Worm (Caenorhabditis elegans): Measurements from ENCODE around the gene egl-43.

DNA sequence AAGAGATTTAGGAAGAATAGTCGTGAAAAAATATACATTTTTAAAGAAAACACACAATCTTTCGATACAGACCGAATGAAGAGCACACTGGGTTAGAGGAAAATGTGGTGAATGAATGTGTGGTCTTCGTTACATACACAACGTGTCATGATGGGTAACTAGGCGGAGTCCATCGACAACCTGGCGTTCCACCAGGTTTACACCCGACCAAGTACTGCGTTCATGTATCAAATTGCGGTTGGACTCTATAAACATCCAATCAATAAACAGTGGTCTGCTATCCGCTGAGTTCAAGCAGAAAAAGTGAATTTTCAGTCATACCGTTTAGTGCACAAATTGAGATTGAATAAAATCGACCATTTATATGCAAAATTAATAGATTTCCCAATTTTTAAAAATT, 26.8 kb downstream of the egl-43 start, which contains the start of gene sdz-38:
- TF ChIP-seq him-1 (tag; optimal IDR thresholded peaks at IDR 0.05) = no peak
- TF ChIP-seq W03F9.2 (tag; optimal IDR thresholded peaks at IDR 0.05) = no peak

Measured in whole organism, L4/young adult.